Worm (Caenorhabditis elegans): ENCODE data around the gene T01B7.5.
A peak's percentile ranks its signal among the peaks of the same experiment; 100 is the strongest.

ce11 chrII:8747246-8747938 is 30.8 kb downstream of the T01B7.5 start:
- TF ChIP-seq attf-4 (tag; optimal IDR thresholded peaks at IDR 0.05) (no peak), dve-1 (tag; optimal IDR thresholded peaks at IDR 0.05; ENCODE audit: insufficient read depth) (peak; percentile 75), jun-1 (tag; optimal IDR thresholded peaks at IDR 0.05) (no peak), unc-130 (GFP tag; optimal IDR thresholded peaks at IDR 0.05) (no peak), snpc-4 (tag; optimal IDR thresholded peaks at IDR 0.05) (no peak), fkh-10 (GFP tag; optimal IDR thresholded peaks at IDR 0.05) (no peak), zip-2 (tag; optimal IDR thresholded peaks at IDR 0.05) (no peak), nhr-11 (tag; optimal IDR thresholded peaks at IDR 0.05) (peak; percentile 23), R02D3.7 (tag; optimal IDR thresholded peaks at IDR 0.05) (no peak)
